Worm (Caenorhabditis elegans) whole organism, midembryonic: ENCODE results near the gene clec-21.

Experiments used
- T22C8.4 ChIP-seq: fragments of 200-800 bp; sonication (Bioruptor generic); IDR thresholded peaks from 2 replicates; pipeline ENCODE4 v1.3.6; 2022; ENCODE audit warnings: missing genetic modification characterization, missing compliant biosample characterization
- flt-1 ChIP-seq: fragments of 200-800 bp; sonication (Bioruptor generic); IDR thresholded peaks from 2 replicates; pipeline ENCODE4 v1.3.6; 2022; ENCODE audit warnings: missing genetic modification characterization, missing compliant biosample characterization
- klf-2 ChIP-seq: fragments of 200-800 bp; sonication (Bioruptor generic); conservative IDR thresholded peaks from 2 replicates; pipeline ENCODE4 v1.3.6; 2022; ENCODE audit warnings: missing genetic modification reagents, missing genetic modification characterization, missing compliant biosample characterization
- med-1 ChIP-seq: sonication (generic microtip); optimal IDR thresholded peaks from 2 replicates; lab custom pipeline; 2017; ENCODE audit warnings: missing genetic modification characterization, mild to moderate bottlenecking, missing compliant biosample characterization, antibody characterized with exemption, missing genetic modification reagents; ENCODE audit not compliant: insufficient read depth
- ztf-29 ChIP-seq: fragments of 200-800 bp; sonication (Bioruptor generic); IDR thresholded peaks from 2 replicates; pipeline ENCODE4 v1.3.6; 2022; ENCODE audit warnings: missing genetic modification reagents, missing genetic modification characterization, missing compliant biosample characterization

DNA sequence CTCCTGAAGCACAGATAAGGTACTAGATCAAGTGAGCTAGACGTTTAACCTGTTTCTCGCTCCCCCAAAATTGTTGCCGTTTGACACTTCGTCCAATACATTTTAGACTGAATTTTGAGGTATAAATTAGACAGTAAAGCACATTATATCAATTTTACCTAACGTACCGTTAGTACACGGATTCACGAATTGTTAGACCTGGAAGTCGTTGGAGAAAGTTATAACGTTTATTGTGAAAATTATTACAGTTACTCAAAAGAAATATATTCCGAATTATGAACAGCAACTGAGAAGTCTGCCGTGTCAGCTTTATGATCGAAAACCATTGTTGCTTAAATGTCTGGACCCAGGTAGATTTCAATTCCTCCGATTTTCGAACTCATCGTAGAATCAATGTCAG lies 23.2 kb downstream of the clec-21 start:
- no peak for TF ChIP-seq med-1 (GFP tag; lab: Kevin White, UChicago)
- no peak for TF ChIP-seq flt-1
- TF ChIP-seq klf-2 (GFP tag; lab: Robert Waterston, UW), result no peak
- TF ChIP-seq T22C8.4, result no peak
- TF ChIP-seq ztf-29, result no peak
